Fruit fly (Drosophila melanogaster): Measurements from ENCODE around the gene Whamy.

dm6 chr3R:9812447-9812846 is 38.2 kb upstream of the Whamy start, which contains the start of gene CG8534:
- TF ChIP-seq lola (GFP tag; optimal IDR thresholded peaks at IDR 0.05) (no peak), pan (optimal IDR thresholded peaks at IDR 0.05) (no peak), h (GFP tag; optimal IDR thresholded peaks at IDR 0.05) (no peak), CrebA (GFP tag; optimal IDR thresholded peaks at IDR 0.05; ENCODE audit: borderline replicate concordance) (no peak), psq (GFP tag; optimal IDR thresholded peaks at IDR 0.05) (no peak), Dif (GFP tag; optimal IDR thresholded peaks at IDR 0.05; ENCODE audit: partially characterized antibody) (no peak), Hnf4 (GFP tag; optimal IDR thresholded peaks at IDR 0.05) (no peak), woc (GFP tag; optimal IDR thresholded peaks at IDR 0.05) (no peak), dmrt93B (GFP tag; optimal IDR thresholded peaks at IDR 0.05) (no peak), ey (GFP tag; optimal IDR thresholded peaks at IDR 0.05) (no peak), CG9705 (GFP tag; optimal IDR thresholded peaks at IDR 0.05) (no peak), dsf (GFP tag; optimal IDR thresholded peaks at IDR 0.05; ENCODE audit: borderline replicate concordance) (no peak), Sp1 (GFP tag; optimal IDR thresholded peaks at IDR 0.05) (no peak)

Data from whole organism, wandering third instar larva.